Worm (Caenorhabditis elegans) whole organism, early embryonic: ENCODE measurements around the gene grl-28.

Source experiments
- F13C5.2 ChIP-seq: sonication (generic microtip); optimal IDR thresholded peaks from 2 replicates; lab custom pipeline; 2017; ENCODE audit warnings: mild to moderate bottlenecking, missing genetic modification characterization, inconsistent platforms, missing compliant biosample characterization
- ama-1 ChIP-seq: fragments of 150-350 bp; optimal IDR thresholded peaks from 2 replicates; lab custom pipeline; 2014
- ceh-13 ChIP-seq: fragments of 200-800 bp; sonication (Bioruptor generic); optimal IDR thresholded peaks from 2 replicates; lab custom pipeline; 2018; ENCODE audit warnings: mild to moderate bottlenecking, missing genetic modification characterization, missing compliant biosample characterization
- ets-7 ChIP-seq: sonication (generic microtip); optimal IDR thresholded peaks from 2 replicates; lab custom pipeline; 2016; ENCODE audit warnings: missing genotype, missing genetic modification characterization, missing compliant biosample characterization
- flt-1 ChIP-seq: fragments of 200-800 bp; sonication (Bioruptor generic); IDR thresholded peaks from 2 replicates; pipeline ENCODE4 v1.3.6; 2022; ENCODE audit warnings: missing genetic modification characterization, missing compliant biosample characterization
- hmbx-1 ChIP-seq: sonication (generic microtip); optimal IDR thresholded peaks from 2 replicates; lab custom pipeline; 2016; ENCODE audit warnings: mild to moderate bottlenecking, missing genetic modification characterization, missing compliant biosample characterization
- hnd-1 ChIP-seq: sonication (generic microtip); optimal IDR thresholded peaks from 2 replicates; lab custom pipeline; 2016; ENCODE audit warnings: missing genetic modification characterization, missing compliant biosample characterization
- pes-1 ChIP-seq: fragments of 200-800 bp; sonication (Bioruptor generic); IDR thresholded peaks from 2 replicates; pipeline ENCODE4 v1.3.6; 2022; ENCODE audit warnings: missing genetic modification reagents, missing genetic modification characterization, missing compliant biosample characterization
- tbx-37 ChIP-seq: fragments of 200-800 bp; sonication (Bioruptor generic); conservative IDR thresholded peaks from 2 replicates; pipeline ENCODE4 v1.3.6; 2022; ENCODE audit warnings: missing genetic modification reagents, missing genetic modification characterization, missing compliant biosample characterization

ce11 chrV:3517889-3518288, 33.8 kb downstream of the grl-28 start, which contains the start of gene str-227:
- no peak for TF ChIP-seq F13C5.2 (tag; lab: Kevin White, UChicago)
- no peak for TF ChIP-seq ama-1 (lab: Kevin White, UChicago)
- no peak for TF ChIP-seq ceh-13
- TF ChIP-seq pes-1: no peak
- no peak for TF ChIP-seq flt-1 (GFP tag; lab: Robert Waterston, UW)
- no peak for TF ChIP-seq ets-7
- no peak for TF ChIP-seq hmbx-1 (tag; lab: Kevin White, UChicago)
- TF ChIP-seq hnd-1 (tag; lab: Kevin White, UChicago): no peak
- no peak for TF ChIP-seq tbx-37 (GFP tag; lab: Robert Waterston, UW)
